Worm (Caenorhabditis elegans) whole organism, dauer: ENCODE data around the gene Y62E10A.6.

Experiments
- unc-62 ChIP-seq: sonication (generic microtip); optimal IDR thresholded peaks from 2 replicates; lab custom pipeline; 2017; ENCODE audit warnings: missing biosample characterization, missing genetic modification reagents, missing genetic modification characterization

The Y62E10A.6 gene

DNA sequence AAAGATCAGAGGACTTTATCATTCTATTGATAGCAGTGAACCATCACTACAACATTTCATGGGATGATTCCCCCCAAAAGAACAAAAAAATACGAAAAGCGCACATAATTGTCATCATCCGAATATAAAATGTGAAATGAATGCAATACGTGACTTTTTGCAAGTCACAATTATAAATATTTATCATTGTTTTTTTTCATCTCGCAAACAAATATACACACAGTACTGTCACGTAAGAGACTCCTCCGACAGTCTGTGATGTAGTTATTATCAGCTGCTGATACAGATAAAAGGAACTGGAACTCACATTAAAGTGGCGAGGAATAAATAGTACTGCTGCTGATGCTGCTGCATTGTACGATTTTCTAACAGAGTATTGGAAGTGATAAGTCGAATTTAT is 24.6 kb downstream of the Y62E10A.6 start:
- no peak for TF ChIP-seq unc-62 (GFP tag; lab: Kevin White, UChicago)

DNA sequence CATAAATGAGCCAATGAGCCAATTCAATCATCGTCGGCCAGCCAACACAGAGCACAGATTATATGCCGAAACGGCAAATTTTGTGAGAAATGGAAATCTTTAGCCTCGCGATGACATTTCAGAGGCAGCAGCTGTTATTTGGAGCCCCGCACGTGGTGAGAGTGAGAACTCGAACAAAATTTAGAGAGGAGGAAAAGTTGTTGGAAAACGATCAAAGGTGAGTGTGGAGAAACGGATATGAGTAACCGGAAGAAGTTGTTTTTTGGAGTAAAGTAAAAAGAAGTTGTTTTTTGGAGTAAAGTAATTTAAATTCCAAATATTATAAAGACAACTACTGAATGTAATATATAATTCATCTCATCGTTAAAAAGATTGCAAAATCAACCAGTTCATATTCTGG is 26.9 kb downstream of the Y62E10A.6 start, which contains the start of gene Y62E10A.13:
Y62E10A.13 (minus strand) TSS at position 326 of the 400 bp plus-strand sequence.
- TF ChIP-seq unc-62 (GFP tag; lab: Kevin White, UChicago), result no peak

ce11 chrIV:13400456-13401364 is 28.9 kb downstream of the Y62E10A.6 start, which contains the start of the genes memi-2 and cyp-31A5:
memi-2 (minus strand) TSS chrIV:13400506.
cyp-31A5 (plus strand) TSS chrIV:13401289.
- no peak for TF ChIP-seq unc-62 (GFP tag; lab: Kevin White, UChicago)

DNA sequence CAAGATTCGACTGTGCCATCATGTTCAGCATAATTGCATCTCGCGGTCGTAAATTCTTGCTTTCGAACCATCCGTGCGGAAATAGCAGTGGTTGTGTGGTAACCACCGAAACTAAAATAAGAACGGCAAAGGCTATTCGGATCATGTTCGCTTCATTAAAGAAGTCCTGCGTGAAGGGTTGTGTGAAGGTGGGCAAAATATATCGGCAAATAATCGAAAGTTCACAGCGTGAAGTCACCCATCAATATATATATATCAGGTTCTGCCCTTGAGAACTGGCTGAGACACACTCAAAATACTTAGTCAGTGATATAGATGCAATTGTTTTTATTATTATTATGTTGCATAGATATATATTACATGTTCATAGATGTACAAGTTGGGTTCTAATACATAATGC is 36.2 kb downstream of the Y62E10A.6 start, which contains the start of gene Y62E10A.19:
Y62E10A.19 (minus strand) TSS at position 289 of the 400 bp plus-strand sequence.
- TF ChIP-seq unc-62 (GFP tag; lab: Kevin White, UChicago), result no peak

DNA sequence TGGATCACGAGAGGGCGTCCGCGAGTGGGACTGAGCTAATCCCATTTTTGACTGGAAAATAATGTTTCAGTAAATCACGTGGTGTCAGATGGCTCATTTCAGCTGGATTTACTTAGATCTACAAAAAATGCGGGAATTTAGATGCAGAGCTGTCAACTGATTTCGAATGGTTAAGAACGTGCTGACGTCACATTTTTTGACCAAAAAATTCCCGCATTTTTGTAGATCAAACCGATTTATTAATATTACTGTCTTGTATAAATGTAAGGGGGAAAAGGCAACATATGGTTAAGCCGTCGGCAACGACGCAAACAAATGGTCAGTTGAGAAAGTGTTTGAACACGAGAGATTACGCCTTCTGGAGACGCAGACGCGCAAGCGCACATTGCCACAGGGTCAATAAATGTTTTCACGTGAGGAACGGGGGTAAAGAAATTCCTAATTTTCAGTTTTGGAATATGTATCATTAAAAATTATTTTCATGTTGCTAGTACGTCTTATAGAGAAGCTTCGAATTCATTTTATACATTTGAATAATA is 41.1 kb downstream of the Y62E10A.6 start, which contains the start of gene gcl-1:
gcl-1 (minus strand) TSS at position 51 of the 539 bp plus-strand sequence.
- no peak for TF ChIP-seq unc-62 (GFP tag; lab: Kevin White, UChicago)

- no peak for TF ChIP-seq unc-62 (GFP tag; lab: Kevin White, UChicago)
Observed at ce11 chrIV:13415739-13416271, 44.0 kb downstream of the Y62E10A.6 start, which contains the start of the genes pik-1 and aptf-2. pik-1 (plus strand) TSS chrIV:13416041. aptf-2 (minus strand) TSS chrIV:13416051.

ce11 chrIV:13422200-13422599 is 50.4 kb downstream of the Y62E10A.6 start, which contains the start of gene nol-9:
nol-9 (plus strand) TSS chrIV:13422500.
- no peak for TF ChIP-seq unc-62 (GFP tag; lab: Kevin White, UChicago)
